Worm (Caenorhabditis elegans): ENCODE results near the gene Y17D7C.1.
A peak's percentile ranks its signal among the peaks of the same experiment; 100 is the strongest.

Gene Y17D7C.1

DNA sequence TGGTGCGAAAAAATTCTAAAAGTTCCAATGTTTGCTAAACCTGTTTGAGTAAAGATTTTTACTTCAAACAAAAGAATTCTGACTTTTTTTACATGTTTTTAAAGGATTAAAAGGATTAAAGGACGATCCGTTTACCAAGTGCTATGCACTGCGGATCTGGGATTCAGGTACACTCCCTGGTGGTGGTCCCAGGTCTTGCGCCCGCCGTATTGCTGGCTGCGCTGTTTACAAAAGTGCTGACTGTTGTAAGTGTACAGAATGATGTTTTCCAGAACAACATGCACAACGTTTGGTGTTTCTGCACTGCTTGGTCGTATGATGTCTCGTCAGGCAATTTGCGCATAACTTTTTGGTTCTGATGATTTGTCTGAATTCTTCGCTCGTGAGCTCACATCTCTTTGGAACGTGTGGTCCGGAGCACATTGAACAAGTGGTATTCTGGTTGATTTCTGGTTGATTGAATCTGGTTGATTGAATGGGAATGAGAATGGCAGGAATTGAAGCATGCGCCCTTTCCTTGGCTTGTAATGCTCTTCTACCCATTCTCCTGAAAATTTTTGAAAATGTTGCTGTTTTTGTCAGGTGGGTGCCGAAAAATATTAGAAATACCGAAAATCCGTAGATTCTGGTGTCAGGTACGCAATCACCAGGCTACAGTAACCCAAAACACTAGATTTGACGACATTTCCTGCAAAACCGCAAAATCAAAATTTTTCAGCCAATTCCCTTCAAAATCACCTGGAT is 879 bp upstream of the Y17D7C.1 start (continued):
- TF ChIP-seq unc-39 (tag; optimal IDR thresholded peaks at IDR 0.05) (no peak), lin-38 (GFP tag; IDR thresholded peaks at IDR 0.05) (no peak), hlh-11 (tag; optimal IDR thresholded peaks at IDR 0.05) (no peak), dpl-1 (GFP tag; optimal IDR thresholded peaks at IDR 0.05) (no peak), ctbp-1 (GFP tag; IDR thresholded peaks at IDR 0.05) (0 out of 2 replicates have a peak, but pooled peaks have one; percentile 27), dmd-9 (GFP tag; IDR thresholded peaks at IDR 0.05) (peak; percentile 63; the same call in 1 of the 2 replicates), ZK546.5 (tag; optimal IDR thresholded peaks at IDR 0.05) (no peak)

DNA sequence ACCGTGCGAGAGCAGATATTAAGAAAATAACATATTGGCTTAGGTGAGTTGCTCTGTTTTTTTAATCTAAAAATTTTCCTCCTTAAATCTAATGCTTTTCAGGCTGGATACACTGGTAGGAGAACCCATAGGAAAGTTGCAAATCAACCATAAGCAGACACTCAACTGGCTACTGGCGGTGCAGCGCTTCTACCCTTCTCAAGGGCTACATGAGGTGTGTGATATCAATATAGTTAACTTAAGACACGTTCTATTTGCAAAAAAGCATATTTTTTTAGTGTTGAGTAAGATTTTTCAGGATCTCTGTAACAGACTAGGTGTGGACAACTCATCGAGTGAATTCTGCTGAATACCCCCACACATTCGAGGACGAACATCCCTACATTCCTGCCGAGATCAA is 1.6 kb downstream of the Y17D7C.1 start:
- TF ChIP-seq ZK546.5 (tag; optimal IDR thresholded peaks at IDR 0.05) = no peak
- TF ChIP-seq ces-1 (GFP tag; optimal IDR thresholded peaks at IDR 0.05) = no peak
- no peak for TF ChIP-seq T20F7.1 (GFP tag; optimal IDR thresholded peaks at IDR 0.05)
- TF ChIP-seq saeg-2 (GFP tag; IDR thresholded peaks at IDR 0.05) = no peak
- no peak for TF ChIP-seq pha-4 (GFP tag; IDR thresholded peaks at IDR 0.05)
- TF ChIP-seq pha-4 (tag; optimal IDR thresholded peaks at IDR 0.05) = no peak
- no peak for TF ChIP-seq nhr-76 (tag; optimal IDR thresholded peaks at IDR 0.05)
- TF ChIP-seq spr-3 (GFP tag; optimal IDR thresholded peaks at IDR 0.05) = no peak
- no peak for TF ChIP-seq hlh-11 (tag; optimal IDR thresholded peaks at IDR 0.05)
- no peak for TF ChIP-seq ctbp-1 (GFP tag; IDR thresholded peaks at IDR 0.05)
- no peak for TF ChIP-seq ceh-62 (tag; optimal IDR thresholded peaks at IDR 0.05)
- TF ChIP-seq F44E2.7 (GFP tag; IDR thresholded peaks at IDR 0.05) = 0 out of 2 replicates have a peak, but pooled peaks have one; percentile 4
- no peak for TF ChIP-seq lin-38 (GFP tag; IDR thresholded peaks at IDR 0.05)
- no peak for TF ChIP-seq ztf-11 (tag; optimal IDR thresholded peaks at IDR 0.05)
- TF ChIP-seq tra-1 (GFP tag; IDR thresholded peaks at IDR 0.05) = no peak
- peak; percentile 83 for TF ChIP-seq aha-1 (tag)
- no peak for TF ChIP-seq unc-39 (tag; optimal IDR thresholded peaks at IDR 0.05)
- no peak for TF ChIP-seq daf-16 (GFP tag; optimal IDR thresholded peaks at IDR 0.05)
- no peak for TF ChIP-seq daf-16 (tag; optimal IDR thresholded peaks at IDR 0.05)
- 0 out of 4 replicates have a peak, but pooled peaks of 1 of the 2 experiments have one; percentile 19 for TF ChIP-seq madf-5 (GFP tag; IDR thresholded peaks at IDR 0.05)
- TF ChIP-seq ceh-28 (tag; optimal IDR thresholded peaks at IDR 0.05) = no peak
- TF ChIP-seq nhr-28 (tag; optimal IDR thresholded peaks at IDR 0.05) = no peak
- TF ChIP-seq hif-1 (tag; optimal IDR thresholded peaks at IDR 0.05) = no peak
- 0 out of 2 replicates have a peak, but pooled peaks have one; percentile 49 for TF ChIP-seq F26F4.8 (GFP tag; conservative IDR thresholded peaks at IDR 0.05)
- no peak for TF ChIP-seq duxl-1 (tag; optimal IDR thresholded peaks at IDR 0.05; ENCODE audit: poor library complexity)
- TF ChIP-seq mxl-2 (GFP tag; conservative IDR thresholded peaks at IDR 0.05) = no peak
- TF ChIP-seq ztf-7 (tag; optimal IDR thresholded peaks at IDR 0.05) = no peak
- TF ChIP-seq hlh-30 (tag; optimal IDR thresholded peaks at IDR 0.05; ENCODE audit: insufficient read depth) = no peak
- no peak for TF ChIP-seq attf-4 (tag; optimal IDR thresholded peaks at IDR 0.05)
- TF ChIP-seq lin-15B (tag; optimal IDR thresholded peaks at IDR 0.05) = no peak
- no peak for TF ChIP-seq nhr-77 (tag; optimal IDR thresholded peaks at IDR 0.05)
- TF ChIP-seq fkh-10 (GFP tag; optimal IDR thresholded peaks at IDR 0.05) = no peak
- no peak for TF ChIP-seq zip-11 (GFP tag; IDR thresholded peaks at IDR 0.05)
- TF ChIP-seq fos-1 (tag; optimal IDR thresholded peaks at IDR 0.05) = no peak
- TF ChIP-seq nhr-11 (tag; optimal IDR thresholded peaks at IDR 0.05) = no peak

DNA sequence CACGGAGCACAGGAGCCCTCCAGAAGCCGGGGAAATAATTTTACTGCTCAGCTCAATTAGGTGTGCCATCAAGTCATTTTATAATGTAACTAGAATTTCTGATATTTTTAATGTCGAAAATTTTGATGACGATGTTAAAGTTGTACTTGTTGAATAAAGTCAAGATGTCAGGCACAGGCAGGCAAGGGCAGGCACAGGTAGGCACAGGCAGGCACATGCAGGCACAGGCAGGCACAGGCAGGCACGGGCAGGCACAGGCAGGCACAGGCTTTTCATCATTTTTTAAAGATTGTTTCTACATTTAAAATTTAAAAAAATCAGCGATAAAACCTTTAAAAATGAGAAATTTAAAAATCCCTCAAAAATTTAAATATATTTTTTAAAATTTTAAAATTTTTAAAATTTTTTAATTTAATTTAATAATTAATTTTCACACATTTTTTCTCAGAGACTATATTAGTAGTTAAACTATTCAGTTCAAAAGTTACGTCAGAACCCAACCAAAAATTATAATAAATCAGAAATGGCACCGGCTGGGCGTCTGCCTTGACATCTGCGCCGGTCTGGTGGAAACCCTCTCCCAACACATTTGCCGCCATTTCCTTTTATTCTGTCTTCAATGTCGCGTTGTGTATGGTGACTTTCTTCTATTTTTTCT is 3.0 kb downstream of the Y17D7C.1 start, which contains the start of gene Y17D7C.6:
Y17D7C.6 (plus strand) TSS at position 608 of the 658 bp plus-strand sequence.
- TF ChIP-seq madf-5 (GFP tag; IDR thresholded peaks at IDR 0.05) (0 out of 4 replicates have a peak, but pooled peaks of 1 of the 2 experiments have one; percentile 75), mep-1 (tag; optimal IDR thresholded peaks at IDR 0.05) (no peak), php-3 (GFP tag; IDR thresholded peaks at IDR 0.05) (no peak), saeg-2 (GFP tag; IDR thresholded peaks at IDR 0.05) (0 out of 2 replicates have a peak, but pooled peaks have one; percentile 30)
